Worm (Caenorhabditis elegans): Measurements from ENCODE around the gene tps-2.
A peak's percentile ranks its signal among the peaks of the same experiment; 100 is the strongest.

The tps-2 gene

ce11 chrII:14616927-14617326 lies 16.2 kb downstream of the tps-2 start (continued):
- TF ChIP-seq sdz-38 (tag; optimal IDR thresholded peaks at IDR 0.05) (no peak), ceh-58 (GFP tag; IDR thresholded peaks at IDR 0.05) (no peak), unc-130 (GFP tag; optimal IDR thresholded peaks at IDR 0.05) (peak; percentile 36), tbp1 (GFP tag; optimal IDR thresholded peaks at IDR 0.05) (peak; percentile 90), Y95B8A.8 (GFP tag; IDR thresholded peaks at IDR 0.05) (0 out of 2 replicates have a peak, but pooled peaks have one; percentile 16), K12H6.12 (tag; optimal IDR thresholded peaks at IDR 0.05) (no peak), nfya-1 (tag; optimal IDR thresholded peaks at IDR 0.05; ENCODE audit: borderline replicate concordance, insufficient read depth) (no peak), hrde-1 (tag; optimal IDR thresholded peaks at IDR 0.05; ENCODE audit: borderline replicate concordance) (peak; percentile 40), F49E8.2 (tag; optimal IDR thresholded peaks at IDR 0.05; ENCODE audit: insufficient read depth) (peak; percentile 19), rec-8 (tag; optimal IDR thresholded peaks at IDR 0.05) (peak; percentile 77 to 87), pha-4 (tag; optimal IDR thresholded peaks at IDR 0.05) (no peak), ceh-79 (tag; optimal IDR thresholded peaks at IDR 0.05) (peak; percentile 5), F37B4.10 (GFP tag; IDR thresholded peaks at IDR 0.05) (no peak), zim-3 (tag; optimal IDR thresholded peaks at IDR 0.05) (peak; percentile 69), egrh-3 (GFP tag; IDR thresholded peaks at IDR 0.05) (0 out of 2 replicates have a peak, but pooled peaks have one; percentile 30), ztf-6 (GFP tag; IDR thresholded peaks at IDR 0.05) (0 out of 2 replicates have a peak, but pooled peaks have one; percentile 67), atf-7 (tag; optimal IDR thresholded peaks at IDR 0.05) (no peak), T26A5.8 (tag; optimal IDR thresholded peaks at IDR 0.05) (no peak), attf-5 (GFP tag; optimal IDR thresholded peaks at IDR 0.05) (peak; percentile 49), efl-1 (GFP tag; optimal IDR thresholded peaks at IDR 0.05) (no peak), ztf-25 (GFP tag; IDR thresholded peaks at IDR 0.05) (peak; percentile 87; the same call in 1 of the 2 replicates), snpc-3.4 (tag; optimal IDR thresholded peaks at IDR 0.05) (peak; percentile 55), gei-17 (GFP tag; optimal IDR thresholded peaks at IDR 0.05) (no peak), B0035.1 (tag; optimal IDR thresholded peaks at IDR 0.05) (no peak), nhr-179 (tag; optimal IDR thresholded peaks at IDR 0.05) (peak; percentile 3), ztf-3 (GFP tag; optimal IDR thresholded peaks at IDR 0.05) (no peak), let-607 (tag; optimal IDR thresholded peaks at IDR 0.05) (peak in 1 of 2 experiments; percentile 26), unc-62 (GFP tag; optimal IDR thresholded peaks at IDR 0.05) (no peak), chd-7 (tag; optimal IDR thresholded peaks at IDR 0.05) (peak; percentile 53), cebp-2 (GFP tag; IDR thresholded peaks at IDR 0.05) (peak; percentile 88; the same call in 1 of the 2 replicates), mel-28 (tag; optimal IDR thresholded peaks at IDR 0.05; ENCODE audit: borderline replicate concordance) (no peak), hmg-20 (GFP tag; IDR thresholded peaks at IDR 0.05) (0 out of 2 replicates have a peak, but pooled peaks have one; percentile 25), ZK185.1 (tag; optimal IDR thresholded peaks at IDR 0.05; ENCODE audit: poor library complexity, severe bottlenecking) (peak; percentile 66), F39B2.1 (GFP tag; IDR thresholded peaks at IDR 0.05) (no peak), attf-3 (GFP tag; conservative IDR thresholded peaks at IDR 0.05) (no peak)

ce11 chrII:14618158-14618557 lies 17.5 kb downstream of the tps-2 start:
- no peak for TF ChIP-seq ztf-3 (GFP tag; optimal IDR thresholded peaks at IDR 0.05)
- TF ChIP-seq attf-5 (GFP tag; optimal IDR thresholded peaks at IDR 0.05), result no peak
- TF ChIP-seq let-607 (tag; optimal IDR thresholded peaks at IDR 0.05), result no peak
- TF ChIP-seq lin-35 (GFP tag; optimal IDR thresholded peaks at IDR 0.05), result no peak
- no peak for TF ChIP-seq lin-40 (tag; optimal IDR thresholded peaks at IDR 0.05)
- no peak for TF ChIP-seq aptf-3 (GFP tag; IDR thresholded peaks at IDR 0.05)
- TF ChIP-seq ceh-40 (GFP tag; IDR thresholded peaks at IDR 0.05), result no peak
